Fruit fly (Drosophila melanogaster): ENCODE measurements around the gene mRRF1.

mRRF1 gene

dm6 chr3L:9391340-9391980 lies 27.3 kb downstream of the mRRF1 start:
- TF ChIP-seq Rel (GFP tag; optimal IDR thresholded peaks at IDR 0.05) (no peak), Rel (tag; optimal IDR thresholded peaks at IDR 0.05) (peak; percentile 87), Vsx2 (GFP tag; optimal IDR thresholded peaks at IDR 0.05; ENCODE audit: partially characterized antibody) (no peak), Mio (GFP tag; optimal IDR thresholded peaks at IDR 0.05) (no peak), Myc (optimal IDR thresholded peaks at IDR 0.05) (no peak), dsf (GFP tag; optimal IDR thresholded peaks at IDR 0.05; ENCODE audit: borderline replicate concordance) (no peak)

dm6 chr3L:9396038-9396437 lies 31.9 kb downstream of the mRRF1 start:
- no peak for TF ChIP-seq usp (GFP tag; optimal IDR thresholded peaks at IDR 0.05)
- no peak for TF ChIP-seq Rel (GFP tag; optimal IDR thresholded peaks at IDR 0.05)
- peak; percentile 98 for TF ChIP-seq Rel (tag; optimal IDR thresholded peaks at IDR 0.05)

dm6 chr3L:9396704-9397103 lies 32.6 kb downstream of the mRRF1 start:
- no peak for TF ChIP-seq h (GFP tag; optimal IDR thresholded peaks at IDR 0.05)
- TF ChIP-seq HLH106 (tag; optimal IDR thresholded peaks at IDR 0.05): no peak
- TF ChIP-seq Hr83 (GFP tag; optimal IDR thresholded peaks at IDR 0.05; ENCODE audit: poor library complexity, severe bottlenecking): no peak
- no peak for TF ChIP-seq lola (GFP tag; optimal IDR thresholded peaks at IDR 0.05)
- no peak for TF ChIP-seq Rel (GFP tag; optimal IDR thresholded peaks at IDR 0.05)
- no peak for TF ChIP-seq Rel (tag; optimal IDR thresholded peaks at IDR 0.05)
- peak; percentile 8 for TF ChIP-seq Dfd (GFP tag; optimal IDR thresholded peaks at IDR 0.05)
- peak; percentile 76 for TF ChIP-seq psq (GFP tag; optimal IDR thresholded peaks at IDR 0.05)
- TF ChIP-seq woc (GFP tag; optimal IDR thresholded peaks at IDR 0.05): no peak
- TF ChIP-seq Myc (optimal IDR thresholded peaks at IDR 0.05): no peak

- TF ChIP-seq Vsx2 (GFP tag; optimal IDR thresholded peaks at IDR 0.05; ENCODE audit: partially characterized antibody) (no peak), Mio (GFP tag; optimal IDR thresholded peaks at IDR 0.05) (no peak), sage (GFP tag; optimal IDR thresholded peaks at IDR 0.05) (no peak), br (GFP tag; optimal IDR thresholded peaks at IDR 0.05) (peak; percentile 43), brk (GFP tag; optimal IDR thresholded peaks at IDR 0.05) (peak; percentile 23), HLH106 (tag; optimal IDR thresholded peaks at IDR 0.05) (peak; percentile 11), CrebA (GFP tag; optimal IDR thresholded peaks at IDR 0.05; ENCODE audit: borderline replicate concordance) (no peak), lola (GFP tag; optimal IDR thresholded peaks at IDR 0.05) (no peak), psq (GFP tag; optimal IDR thresholded peaks at IDR 0.05) (no peak), GATAd (GFP tag; optimal IDR thresholded peaks at IDR 0.05) (peak; percentile 8), usp (GFP tag; optimal IDR thresholded peaks at IDR 0.05) (no peak), Abd-B (GFP tag; optimal IDR thresholded peaks at IDR 0.05) (no peak), Hnf4 (GFP tag; optimal IDR thresholded peaks at IDR 0.05) (peak; percentile 40), foxo (GFP tag; optimal IDR thresholded peaks at IDR 0.05) (peak in 1 of 2 experiments; percentile 51), dl (GFP tag; optimal IDR thresholded peaks at IDR 0.05; ENCODE audit: insufficient read depth in 1 of 2, partially characterized antibody in 2 of 2) (no peak), jim (GFP tag; optimal IDR thresholded peaks at IDR 0.05) (no peak), OdsH (GFP tag; optimal IDR thresholded peaks at IDR 0.05) (peak; percentile 55), CG9705 (GFP tag; optimal IDR thresholded peaks at IDR 0.05) (no peak), dsf (GFP tag; optimal IDR thresholded peaks at IDR 0.05; ENCODE audit: borderline replicate concordance) (no peak), h (GFP tag; optimal IDR thresholded peaks at IDR 0.05) (peak; percentile 75), tai (GFP tag; optimal IDR thresholded peaks at IDR 0.05) (peak; percentile 69), Hr78 (GFP tag; optimal IDR thresholded peaks at IDR 0.05) (no peak), ey (GFP tag; optimal IDR thresholded peaks at IDR 0.05) (peak; percentile 20), CG32264 (GFP tag; optimal IDR thresholded peaks at IDR 0.05) (peak; percentile 46), Jra (GFP tag; optimal IDR thresholded peaks at IDR 0.05) (peak; percentile 38), Hr83 (GFP tag; optimal IDR thresholded peaks at IDR 0.05; ENCODE audit: poor library complexity, severe bottlenecking) (peak; percentile 97), Sp1 (GFP tag; optimal IDR thresholded peaks at IDR 0.05) (peak; percentile 38), woc (GFP tag; optimal IDR thresholded peaks at IDR 0.05) (no peak), Dfd (GFP tag; optimal IDR thresholded peaks at IDR 0.05) (no peak), rgr (GFP tag; optimal IDR thresholded peaks at IDR 0.05) (peak; percentile 68), fru (GFP tag; optimal IDR thresholded peaks at IDR 0.05) (peak; percentile 20), Rel (GFP tag; optimal IDR thresholded peaks at IDR 0.05) (peak; percentile 19), Rel (tag; optimal IDR thresholded peaks at IDR 0.05) (peak; percentile 84), dmrt93B (GFP tag; optimal IDR thresholded peaks at IDR 0.05) (no peak), pan (optimal IDR thresholded peaks at IDR 0.05) (no peak), N (GFP tag; optimal IDR thresholded peaks at IDR 0.05) (no peak), sv (GFP tag; optimal IDR thresholded peaks at IDR 0.05) (no peak), Myc (optimal IDR thresholded peaks at IDR 0.05) (no peak), Dif (GFP tag; optimal IDR thresholded peaks at IDR 0.05; ENCODE audit: partially characterized antibody) (no peak)
Observed at dm6 chr3L:9397156-9397555, 33.0 kb downstream of the mRRF1 start.

Measured in whole organism, wandering third instar larva.